Worm (Caenorhabditis elegans) whole organism, L1 larva: Measurements from ENCODE around the gene tiar-1.

ENCODE experiments used
- Y116A8C.19 ChIP-seq: sonication (generic microtip); optimal IDR thresholded peaks from 2 replicates; lab custom pipeline; 2016; ENCODE audit warnings: missing compliant biosample characterization, missing genetic modification characterization, borderline replicate concordance
- mdl-1 ChIP-seq, 2 experiments: fragments of 150-350 bp; optimal IDR thresholded peaks; 2 replicates each; lab custom pipeline; 2014 to 2017; ENCODE audit warnings: missing biosample characterization in 2 of 2, missing genetic modification characterization in 2 of 2, inconsistent platforms in 1 of 2
- nhr-11 ChIP-seq: fragments of 150-350 bp; optimal IDR thresholded peaks from 2 replicates; lab custom pipeline; 2014; ENCODE audit warnings: missing biosample characterization, missing genetic modification characterization
- rnt-1 ChIP-seq: sonication (generic microtip); optimal IDR thresholded peaks from 2 replicates; lab custom pipeline; 2016; ENCODE audit warnings: mild to moderate bottlenecking, missing genetic modification characterization, moderate library complexity, missing compliant biosample characterization
- tbx-2 ChIP-seq: sonication (generic microtip); optimal IDR thresholded peaks from 2 replicates; lab custom pipeline; 2016; ENCODE audit warnings: missing genetic modification characterization, missing compliant biosample characterization

ce11 chrII:5744342-5744741 is 29.7 kb upstream of the tiar-1 start:
- TF ChIP-seq mdl-1 (tag; optimal IDR thresholded peaks at IDR 0.05; lab: Kevin White, UChicago), result no peak
- no peak for TF ChIP-seq Y116A8C.19 (tag; lab: Kevin White, UChicago)
- TF ChIP-seq tbx-2, result no peak
- no peak for TF ChIP-seq nhr-11 (tag; lab: Kevin White, UChicago)
- TF ChIP-seq rnt-1 (tag; lab: Kevin White, UChicago), result no peak
